Fruit fly (Drosophila melanogaster) whole organism, embryonic: ENCODE results near the gene Eig71Ec.

ENCODE experiments used
- CG30020 ChIP-seq: fragments of 200-800 bp; optimal IDR thresholded peaks from 2 replicates; lab custom pipeline; 2019; ENCODE audit warnings: missing biosample characterization, mild to moderate bottlenecking, missing genetic modification characterization, moderate library complexity
- CG8388 ChIP-seq: fragments of 200-800 bp; sonication (Bioruptor generic); optimal IDR thresholded peaks from 2 replicates; lab custom pipeline; 2019; ENCODE audit warnings: missing biosample characterization, mild to moderate bottlenecking, missing genetic modification characterization, moderate library complexity
- fru ChIP-seq: fragments of >200 bp; optimal IDR thresholded peaks from 2 replicates; lab custom pipeline; 2017

DNA sequence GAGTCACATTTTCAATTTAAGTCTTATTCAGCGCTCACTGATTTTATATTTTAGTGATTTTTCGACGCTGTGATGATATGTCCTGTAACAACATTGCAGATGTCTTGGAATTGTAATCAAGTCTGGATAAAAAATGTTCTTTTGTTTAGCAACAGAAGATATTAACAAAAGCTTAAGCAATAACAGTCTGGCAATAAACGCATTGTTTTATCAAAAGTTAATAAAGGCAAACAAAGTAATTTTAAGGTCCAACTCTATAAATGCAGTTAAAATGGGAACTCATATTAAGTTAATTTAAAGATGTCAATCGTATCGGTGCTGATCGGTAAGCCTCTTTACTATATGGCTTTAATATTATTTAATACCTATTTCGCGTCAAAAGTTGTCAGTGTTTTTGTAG lies 9.5 kb upstream of the Eig71Ec start, which contains the start of gene CG43082:
- TF ChIP-seq fru: no peak
- TF ChIP-seq CG8388 (GFP tag; lab: Kevin White, UChicago): no peak
- TF ChIP-seq CG30020 (tag; lab: Kevin White, UChicago): no peak
